Worm (Caenorhabditis elegans): ENCODE data around the gene zip-10.

- no peak for TF ChIP-seq nhr-28 (tag; optimal IDR thresholded peaks at IDR 0.05)
- no peak for TF ChIP-seq unc-39 (tag; optimal IDR thresholded peaks at IDR 0.05)
- no peak for TF ChIP-seq snpc-4 (tag; optimal IDR thresholded peaks at IDR 0.05)
- no peak for TF ChIP-seq ztf-11 (tag; optimal IDR thresholded peaks at IDR 0.05)
- TF ChIP-seq unc-62 (GFP tag; optimal IDR thresholded peaks at IDR 0.05): no peak
- no peak for TF ChIP-seq aly-2 (tag; optimal IDR thresholded peaks at IDR 0.05)
- TF ChIP-seq fkh-10 (GFP tag; optimal IDR thresholded peaks at IDR 0.05): no peak
- TF ChIP-seq elt-1 (tag; optimal IDR thresholded peaks at IDR 0.05): no peak
- TF ChIP-seq ztf-4 (tag; optimal IDR thresholded peaks at IDR 0.05): no peak
Observed at ce11 chrV:11660566-11660965, 10.0 kb upstream of the zip-10 start.
